Fruit fly (Drosophila melanogaster) whole organism, prepupa: ENCODE data around the gene twit.

Source experiments
- CG16779 ChIP-seq: fragments of 200-800 bp; sonication (Bioruptor generic); optimal IDR thresholded peaks from 3 replicates; lab custom pipeline; 2017; ENCODE audit warnings: missing biosample characterization, mild to moderate bottlenecking, missing genetic modification characterization
- CG32006 ChIP-seq: fragments of 200-800 bp; sonication (Bioruptor generic); optimal IDR thresholded peaks from 3 replicates; lab custom pipeline; 2017; ENCODE audit warnings: missing biosample characterization, mild to moderate bottlenecking, missing genetic modification characterization
- CG6163 ChIP-seq: fragments of 200-800 bp; sonication (Bioruptor generic); IDR thresholded peaks from 3 replicates; pipeline ENCODE4 v1.3.6; 2022; ENCODE audit warnings: missing biosample characterization, missing genetic modification characterization
- CG6792 ChIP-seq: fragments of 200-800 bp; sonication (Bioruptor generic); optimal IDR thresholded peaks from 3 replicates; lab custom pipeline; 2016; ENCODE audit warnings: missing biosample characterization, missing genetic modification characterization
- CG6854 ChIP-seq: fragments of 200-800 bp; sonication (Bioruptor generic); optimal IDR thresholded peaks from 2 replicates; lab custom pipeline; 2017; ENCODE audit warnings: missing biosample characterization, mild to moderate bottlenecking, missing genetic modification characterization
- CG8319 ChIP-seq: fragments of 200-800 bp; sonication (Bioruptor generic); optimal IDR thresholded peaks from 3 replicates; lab custom pipeline; 2016; ENCODE audit warnings: missing biosample characterization, missing genetic modification characterization
- CG8632 ChIP-seq: fragments of 200-800 bp; sonication (Bioruptor generic); optimal IDR thresholded peaks from 3 replicates; lab custom pipeline; 2016; ENCODE audit warnings: missing biosample characterization, missing genetic modification characterization
- Ets21C ChIP-seq: fragments of 200-800 bp; sonication (Bioruptor generic); optimal IDR thresholded peaks from 3 replicates; lab custom pipeline; 2016; ENCODE audit warnings: missing biosample characterization, missing genetic modification characterization
- Ets96B ChIP-seq: fragments of 200-800 bp; optimal IDR thresholded peaks from 2 replicates; lab custom pipeline; 2019; ENCODE audit warnings: missing biosample characterization, mild to moderate bottlenecking, missing genetic modification characterization, moderate library complexity
- esn ChIP-seq: fragments of 200-800 bp; sonication (Bioruptor generic); optimal IDR thresholded peaks from 2 replicates; lab custom pipeline; 2016; ENCODE audit warnings: missing biosample characterization, mild to moderate bottlenecking, missing genetic modification characterization, moderate library complexity
- fkh ChIP-seq: fragments of 200-800 bp; sonication (Bioruptor generic); optimal IDR thresholded peaks from 3 replicates; lab custom pipeline; 2017; ENCODE audit warnings: missing biosample characterization, mild to moderate bottlenecking, missing genetic modification characterization, moderate library complexity
- net ChIP-seq: fragments of 200-800 bp; sonication (Bioruptor generic); optimal IDR thresholded peaks from 3 replicates; lab custom pipeline; 2016; ENCODE audit warnings: missing biosample characterization, missing genetic modification characterization

DNA sequence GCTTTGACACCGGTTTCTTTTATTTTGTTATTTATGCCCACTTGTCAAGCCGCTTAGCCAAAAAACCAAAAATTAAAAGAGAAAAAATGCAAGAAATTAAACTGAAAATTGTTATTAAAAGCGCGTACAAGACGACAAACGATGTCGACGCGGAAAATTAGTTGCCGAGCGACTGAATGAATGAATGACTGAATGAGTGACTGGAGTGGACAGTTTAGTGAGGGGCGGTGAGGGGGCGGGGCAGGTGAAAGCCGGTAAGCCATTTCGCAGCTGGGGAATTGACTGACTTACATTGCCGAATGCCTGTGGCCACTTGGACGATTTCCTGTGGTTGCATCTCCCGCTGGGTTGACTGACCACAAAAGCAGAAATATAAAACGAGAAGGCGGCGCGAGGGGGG is 45.8 kb upstream of the twit start:
- TF ChIP-seq CG8319 (GFP tag; lab: Kevin White, UChicago) (no peak), fkh (GFP tag; lab: Kevin White, UChicago) (no peak), CG16779 (no peak), CG6163 (GFP tag; lab: Robert Waterston, UW) (no peak), CG6854 (GFP tag; lab: Kevin White, UChicago) (no peak), CG32006 (GFP tag; lab: Kevin White, UChicago) (no peak), net (GFP tag; lab: Kevin White, UChicago) (no peak), Ets96B (tag; lab: Kevin White, UChicago) (no peak), esn (GFP tag; lab: Kevin White, UChicago) (no peak), CG8632 (GFP tag; lab: Kevin White, UChicago) (no peak), CG6792 (GFP tag; lab: Kevin White, UChicago) (no peak), Ets21C (GFP tag; lab: Kevin White, UChicago) (no peak)
